Fruit fly (Drosophila melanogaster): ENCODE measurements around the gene Spn75F.
A peak's percentile ranks its signal among the peaks of the same experiment; 100 is the strongest.

The Spn75F gene

DNA sequence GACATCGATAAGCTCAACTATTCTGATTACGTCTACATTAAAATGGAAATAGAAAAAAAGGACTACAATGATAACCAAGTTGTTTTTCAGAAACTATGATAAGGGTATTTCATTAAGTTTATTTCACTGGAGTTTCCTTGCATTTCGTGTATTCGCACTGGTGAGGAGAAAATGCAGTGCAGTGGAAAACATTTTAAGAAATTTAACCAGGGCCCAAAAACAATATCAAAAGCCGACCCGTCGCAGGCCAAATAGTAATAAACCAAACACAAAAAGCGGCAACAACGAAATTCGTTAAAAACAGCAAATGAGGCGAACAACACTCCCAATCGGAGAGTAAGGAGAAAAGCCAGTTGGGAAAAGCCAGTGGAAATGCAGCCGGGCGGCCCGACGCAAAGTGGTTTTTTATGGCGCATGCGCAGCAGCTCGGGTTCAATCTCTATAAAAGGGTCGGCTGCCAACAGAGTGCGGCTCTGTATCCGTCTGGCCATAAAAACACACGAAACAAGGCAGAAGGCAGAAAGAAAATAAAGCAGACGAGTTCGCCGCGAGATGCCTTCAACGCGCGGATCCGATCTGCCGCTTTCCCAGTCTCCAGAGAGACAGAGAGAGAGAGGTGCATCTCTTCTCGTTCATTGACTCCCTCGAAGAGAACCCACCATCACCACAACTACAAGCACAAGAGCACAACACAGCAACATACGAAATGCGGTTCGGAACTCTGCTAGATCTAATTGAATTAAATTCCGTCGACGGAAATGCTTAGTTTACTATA lies 48.4 kb downstream of the Spn75F start (continued):
- peak; percentile 43 for TF ChIP-seq Hr4 (GFP tag; optimal IDR thresholded peaks at IDR 0.05)
- no peak for TF ChIP-seq CG10631 (GFP tag; optimal IDR thresholded peaks at IDR 0.05)
- peak; percentile 69 for TF ChIP-seq svp (GFP tag)
- no peak for TF ChIP-seq fkh (GFP tag; optimal IDR thresholded peaks at IDR 0.05)
- TF ChIP-seq CG31627 (GFP tag; optimal IDR thresholded peaks at IDR 0.05), result no peak
- no peak for TF ChIP-seq CG8632 (GFP tag; optimal IDR thresholded peaks at IDR 0.05)
- TF ChIP-seq CG6854 (GFP tag; optimal IDR thresholded peaks at IDR 0.05), result peak; percentile 11
- no peak for TF ChIP-seq pdm3 (GFP tag; optimal IDR thresholded peaks at IDR 0.05)

DNA sequence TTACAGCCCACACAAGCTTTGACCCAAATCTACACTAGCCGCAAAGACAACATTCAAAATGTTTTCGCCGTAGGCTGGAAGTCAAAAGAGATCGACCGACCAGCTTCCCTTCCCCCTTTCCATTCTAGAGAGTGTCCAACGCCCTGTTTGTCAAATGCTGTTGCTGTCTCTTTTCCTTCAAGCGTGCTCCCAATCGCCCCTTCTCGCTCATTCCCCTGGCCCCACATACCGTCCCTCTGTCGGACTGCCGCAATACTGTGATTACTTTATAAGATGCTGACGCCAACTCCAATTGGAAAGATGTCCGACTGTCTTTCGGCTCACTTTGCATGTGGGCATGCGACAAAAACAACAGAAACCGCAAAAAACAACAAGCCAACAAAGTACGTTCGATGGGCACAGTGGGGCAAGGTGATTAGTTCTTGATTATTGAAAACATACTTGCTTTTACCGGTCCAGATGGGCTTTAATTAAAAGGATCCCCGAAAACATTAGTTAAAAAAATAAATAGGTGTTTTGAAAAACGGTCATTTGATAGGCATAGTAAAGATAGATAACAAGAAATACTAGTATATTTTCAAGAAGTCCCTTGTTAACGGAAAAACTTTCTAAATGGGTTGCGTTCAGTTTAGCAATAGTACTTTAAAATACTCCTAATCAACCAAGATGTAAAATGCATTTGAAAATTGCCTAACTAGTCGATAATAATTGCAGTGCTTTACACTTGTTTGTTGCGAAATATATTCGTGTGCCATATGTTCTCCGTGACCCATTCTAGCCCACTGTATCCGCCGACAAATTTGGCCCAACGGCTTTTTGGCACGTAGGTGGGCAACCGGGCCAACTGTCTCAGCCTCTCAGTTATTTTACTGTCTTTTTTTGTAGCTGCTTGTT lies 49.4 kb downstream of the Spn75F start:
- peak; percentile 59 for TF ChIP-seq Ets21C (GFP tag; optimal IDR thresholded peaks at IDR 0.05)
- no peak for TF ChIP-seq CG1621 (tag; optimal IDR thresholded peaks at IDR 0.05)
- TF ChIP-seq CG3919 (GFP tag; optimal IDR thresholded peaks at IDR 0.05), result peak; percentile 77
- TF ChIP-seq Blimp-1 (GFP tag; optimal IDR thresholded peaks at IDR 0.05), result peak; percentile 56
- TF ChIP-seq CG8319 (GFP tag; optimal IDR thresholded peaks at IDR 0.05), result peak; percentile 56
- 0 out of 3 replicates have a peak, but pooled peaks have one; percentile 23 for TF ChIP-seq eg (GFP tag; IDR thresholded peaks at IDR 0.05)
- TF ChIP-seq fd85E (GFP tag; optimal IDR thresholded peaks at IDR 0.05), result peak; percentile 39
- peak; percentile 61 for TF ChIP-seq CG7368 (GFP tag; optimal IDR thresholded peaks at IDR 0.05)
- peak; percentile 69 for TF ChIP-seq CG10669 (GFP tag; optimal IDR thresholded peaks at IDR 0.05)
- TF ChIP-seq CG9139 (GFP tag; optimal IDR thresholded peaks at IDR 0.05), result peak; percentile 4
- TF ChIP-seq fkh (GFP tag; optimal IDR thresholded peaks at IDR 0.05), result peak; percentile 67
- TF ChIP-seq salr (GFP tag; optimal IDR thresholded peaks at IDR 0.05), result peak in 1 of 2 experiments; percentile 79
- TF ChIP-seq Hr4 (GFP tag; optimal IDR thresholded peaks at IDR 0.05), result peak; percentile 86
- TF ChIP-seq CG6808 (GFP tag; optimal IDR thresholded peaks at IDR 0.05), result peak; percentile 72
- peak; percentile 57 for TF ChIP-seq CG16779 (tag; optimal IDR thresholded peaks at IDR 0.05)
- no peak for TF ChIP-seq CG6854 (GFP tag; optimal IDR thresholded peaks at IDR 0.05)
- peak; percentile 83 for TF ChIP-seq Met (GFP tag; optimal IDR thresholded peaks at IDR 0.05)
- TF ChIP-seq dac (GFP tag; optimal IDR thresholded peaks at IDR 0.05), result peak; percentile 52
- peak; percentile 82 for TF ChIP-seq pdm3 (GFP tag; optimal IDR thresholded peaks at IDR 0.05)
- peak; percentile 88 for TF ChIP-seq esn (GFP tag; optimal IDR thresholded peaks at IDR 0.05)
- TF ChIP-seq CG6792 (GFP tag; optimal IDR thresholded peaks at IDR 0.05), result peak; percentile 68
- peak; percentile 65 for TF ChIP-seq Ets96B (tag; optimal IDR thresholded peaks at IDR 0.05)
- peak; percentile 81 for TF ChIP-seq CG34406 (GFP tag; optimal IDR thresholded peaks at IDR 0.05)
- peak; percentile 74 for TF ChIP-seq net (GFP tag; optimal IDR thresholded peaks at IDR 0.05)
- peak; percentile 73 for TF ChIP-seq acj6 (GFP tag; optimal IDR thresholded peaks at IDR 0.05)
- TF ChIP-seq CG11294 (GFP tag; IDR thresholded peaks at IDR 0.05), result no peak
- peak; percentile 65 for TF ChIP-seq spab (GFP tag; optimal IDR thresholded peaks at IDR 0.05)
- peak; percentile 55 for TF ChIP-seq CG15336 (GFP tag; IDR thresholded peaks at IDR 0.05)
- peak; percentile 84 for TF ChIP-seq topi (GFP tag; optimal IDR thresholded peaks at IDR 0.05)
- peak; percentile 73 for TF ChIP-seq cyc (GFP tag; optimal IDR thresholded peaks at IDR 0.05)
- peak; percentile 79 for TF ChIP-seq Sox102F (GFP tag; optimal IDR thresholded peaks at IDR 0.05)
- peak; percentile 74 for TF ChIP-seq achi (GFP tag; optimal IDR thresholded peaks at IDR 0.05)
- peak; percentile 72 for TF ChIP-seq CG11902 (GFP tag; optimal IDR thresholded peaks at IDR 0.05)
- peak; percentile 78 for TF ChIP-seq dsx (GFP tag; optimal IDR thresholded peaks at IDR 0.05; ENCODE audit: poor library complexity, severe bottlenecking)
- TF ChIP-seq OdsH (GFP tag; optimal IDR thresholded peaks at IDR 0.05), result peak; percentile 78
- TF ChIP-seq svp (GFP tag), result peak; percentile 94
- peak; percentile 8 to 74 for TF ChIP-seq ss (GFP tag; optimal IDR thresholded peaks at IDR 0.05)
- peak; percentile 78 for TF ChIP-seq CG31627 (GFP tag; optimal IDR thresholded peaks at IDR 0.05)
- peak; percentile 53 for TF ChIP-seq CG3032 (tag; optimal IDR thresholded peaks at IDR 0.05)
- peak; percentile 83 for TF ChIP-seq CG10631 (GFP tag; optimal IDR thresholded peaks at IDR 0.05)
- peak; percentile 72 for TF ChIP-seq fd59A (GFP tag; optimal IDR thresholded peaks at IDR 0.05)
- TF ChIP-seq Hr38 (GFP tag; optimal IDR thresholded peaks at IDR 0.05), result no peak
- no peak for TF ChIP-seq vri (GFP tag; optimal IDR thresholded peaks at IDR 0.05)

Data from whole organism, prepupa.